Worm (Caenorhabditis elegans) whole organism, young adult: Measurements from ENCODE around the gene rsp-6.

ENCODE experiments used
- B0336.3 ChIP-seq: fragments of 200-800 bp; sonication (Bioruptor generic); IDR thresholded peaks from 2 replicates; pipeline ENCODE4 v1.3.6; 2022; ENCODE audit warnings: missing genetic modification characterization, missing compliant biosample characterization
- C17E4.6 ChIP-seq: fragments of 200-800 bp; sonication (Bioruptor generic); IDR thresholded peaks from 2 replicates; pipeline ENCODE4 v1.3.6; 2022; ENCODE audit warnings: missing genetic modification reagents, missing genetic modification characterization, missing compliant biosample characterization
- D2030.7 ChIP-seq: fragments of 200-800 bp; sonication (Bioruptor generic); IDR thresholded peaks from 2 replicates; pipeline ENCODE4 v1.3.6; 2022; ENCODE audit warnings: missing genetic modification reagents, missing genetic modification characterization, missing compliant biosample characterization
- F57A8.1 ChIP-seq: fragments of 200-800 bp; sonication (Bioruptor generic); optimal IDR thresholded peaks from 2 replicates; lab custom pipeline; 2018; ENCODE audit warnings: mild to moderate bottlenecking, missing genetic modification characterization, moderate library complexity, missing compliant biosample characterization
- F57C9.4 ChIP-seq: sonication (generic microtip); optimal IDR thresholded peaks from 2 replicates; lab custom pipeline; 2017; ENCODE audit warnings: mild to moderate bottlenecking, missing genetic modification characterization, missing compliant biosample characterization
- K12H6.12 ChIP-seq: fragments of 200-800 bp; sonication (Bioruptor generic); optimal IDR thresholded peaks from 2 replicates; lab custom pipeline; 2018; ENCODE audit warnings: mild to moderate bottlenecking, missing genetic modification characterization, missing compliant biosample characterization
- T07F8.4 ChIP-seq: sonication (generic microtip); optimal IDR thresholded peaks from 2 replicates; lab custom pipeline; 2016; ENCODE audit warnings: mild to moderate bottlenecking, missing genetic modification characterization, moderate library complexity, missing compliant biosample characterization
- T26A5.8 ChIP-seq: sonication (generic microtip); optimal IDR thresholded peaks from 2 replicates; lab custom pipeline; 2016; ENCODE audit warnings: missing genetic modification characterization, missing compliant biosample characterization
- Y53G8AR.9 ChIP-seq: fragments of 200-800 bp; sonication (Bioruptor generic); conservative IDR thresholded peaks from 2 replicates; pipeline ENCODE4 v1.3.6; 2022; ENCODE audit warnings: missing genetic modification reagents, missing genetic modification characterization, missing compliant biosample characterization
- akir-1 ChIP-seq: fragments of 200-800 bp; sonication (Bioruptor generic); optimal IDR thresholded peaks from 2 replicates; lab custom pipeline; 2018; ENCODE audit warnings: mild to moderate bottlenecking, missing genetic modification characterization, moderate library complexity, missing compliant biosample characterization
- aptf-3 ChIP-seq: fragments of 200-800 bp; sonication (Bioruptor generic); IDR thresholded peaks from 2 replicates; pipeline ENCODE4 v1.3.6; 2022; ENCODE audit warnings: missing genetic modification characterization, missing compliant biosample characterization
- attf-3 ChIP-seq: fragments of 200-800 bp; sonication (Bioruptor generic); conservative IDR thresholded peaks from 2 replicates; pipeline ENCODE4 v1.3.6; 2022; ENCODE audit warnings: missing genetic modification reagents, missing genetic modification characterization, missing compliant biosample characterization
- bed-1 ChIP-seq: fragments of 200-800 bp; sonication (Bioruptor generic); IDR thresholded peaks from 2 replicates; pipeline ENCODE4 v1.3.6; 2022; ENCODE audit warnings: missing genetic modification reagents, missing genetic modification characterization, missing compliant biosample characterization
- cebp-1 ChIP-seq, 2 experiments: fragments of 200-800 bp in 1 of 2; sonication (Bioruptor generic) in 1 of 2; sonication (generic microtip) in 1 of 2; IDR thresholded peaks in 1 of 2; optimal IDR thresholded peaks in 1 of 2; 2 replicates each; pipeline versions ENCODE4 v1.3.6 to Lab custom; 2017 to 2022; ENCODE audit warnings: missing compliant biosample characterization in 2 of 2, missing genetic modification characterization in 2 of 2, mild to moderate bottlenecking in 1 of 2, missing genetic modification reagents in 1 of 2, moderate library complexity in 1 of 2
- cebp-2 ChIP-seq: fragments of 200-800 bp; sonication (Bioruptor generic); IDR thresholded peaks from 2 replicates; pipeline ENCODE4 v1.3.6; 2022; ENCODE audit warnings: missing genetic modification characterization, missing compliant biosample characterization
- ceh-27 ChIP-seq: fragments of 200-800 bp; sonication (Bioruptor generic); optimal IDR thresholded peaks from 2 replicates; lab custom pipeline; 2018; ENCODE audit warnings: mild to moderate bottlenecking, missing genetic modification characterization, moderate library complexity, missing compliant biosample characterization
- ceh-40 ChIP-seq: fragments of 200-800 bp; sonication (Bioruptor generic); IDR thresholded peaks from 2 replicates; pipeline ENCODE4 v1.3.6; 2022; ENCODE audit warnings: missing genetic modification characterization, missing compliant biosample characterization
- die-1 ChIP-seq: sonication (generic microtip); optimal IDR thresholded peaks from 2 replicates; lab custom pipeline; 2016; ENCODE audit warnings: missing genotype, mild to moderate bottlenecking, missing genetic modification characterization, missing compliant biosample characterization
- dpff-1 ChIP-seq: sonication (generic microtip); optimal IDR thresholded peaks from 2 replicates; lab custom pipeline; 2017; ENCODE audit warnings: mild to moderate bottlenecking, missing genetic modification characterization, missing compliant biosample characterization
- dpl-1 ChIP-seq: fragments of 150-350 bp; optimal IDR thresholded peaks from 2 replicates; lab custom pipeline; 2014; ENCODE audit warnings: missing biosample characterization, missing genetic modification reagents, missing genetic modification characterization
- efl-1 ChIP-seq: fragments of 150-350 bp; optimal IDR thresholded peaks from 2 replicates; lab custom pipeline; 2014; ENCODE audit warnings: missing biosample characterization, missing genetic modification reagents, missing genetic modification characterization
- egrh-3 ChIP-seq: fragments of 200-800 bp; sonication (Bioruptor generic); IDR thresholded peaks from 2 replicates; pipeline ENCODE4 v1.3.6; 2022; ENCODE audit warnings: missing genetic modification reagents, missing genetic modification characterization, missing compliant biosample characterization
- fkh-3 ChIP-seq: sonication (generic microtip); optimal IDR thresholded peaks from 2 replicates; lab custom pipeline; 2016; ENCODE audit warnings: mild to moderate bottlenecking, missing genetic modification characterization, missing compliant biosample characterization
- him-1 ChIP-seq: sonication (generic microtip); optimal IDR thresholded peaks from 2 replicates; lab custom pipeline; 2016; ENCODE audit warnings: missing genotype, missing genetic modification reagents, missing genetic modification characterization, missing compliant biosample characterization
- hrde-1 ChIP-seq: sonication (generic microtip); optimal IDR thresholded peaks from 2 replicates; lab custom pipeline; 2016; ENCODE audit warnings: missing genetic modification characterization, mild to moderate bottlenecking, missing compliant biosample characterization, moderate library complexity, missing genotype, missing genetic modification reagents, borderline replicate concordance
- hsf-1 ChIP-seq: fragments of 200-800 bp; sonication (Bioruptor generic); IDR thresholded peaks from 2 replicates; pipeline ENCODE4 v1.3.6; 2022; ENCODE audit warnings: missing genetic modification reagents, missing genetic modification characterization, missing compliant biosample characterization
- lin-26 ChIP-seq: fragments of 200-800 bp; sonication (Bioruptor generic); IDR thresholded peaks from 2 replicates; pipeline ENCODE4 v1.3.6; 2022; ENCODE audit warnings: missing genetic modification reagents, missing genetic modification characterization, missing compliant biosample characterization
- lin-35 ChIP-seq, 3 experiments: fragments of 150-350 bp in 2 of 3; sonication (generic microtip) in 1 of 3; optimal IDR thresholded peaks; 2 replicates each; lab custom pipeline; 2014 to 2018; ENCODE audit warnings: missing biosample characterization in 3 of 3, missing genetic modification characterization in 3 of 3, missing genetic modification reagents in 3 of 3
- lir-1 ChIP-seq: fragments of 200-800 bp; sonication (Bioruptor generic); conservative IDR thresholded peaks from 2 replicates; pipeline ENCODE4 v1.3.6; 2022; ENCODE audit warnings: missing genetic modification reagents, missing genetic modification characterization, missing compliant biosample characterization
- madf-3 ChIP-seq: fragments of 200-800 bp; sonication (Bioruptor generic); IDR thresholded peaks from 2 replicates; pipeline ENCODE4 v1.3.6; 2022; ENCODE audit warnings: missing genetic modification reagents, missing genetic modification characterization, missing compliant biosample characterization
- madf-6 ChIP-seq: fragments of 200-800 bp; sonication (Bioruptor generic); IDR thresholded peaks from 2 replicates; pipeline ENCODE4 v1.3.6; 2022; ENCODE audit warnings: missing genetic modification reagents, missing genetic modification characterization, missing compliant biosample characterization
- madf-8 ChIP-seq: fragments of 200-800 bp; sonication (Bioruptor generic); conservative IDR thresholded peaks from 2 replicates; pipeline ENCODE4 v1.3.6; 2022; ENCODE audit warnings: missing genetic modification reagents, missing genetic modification characterization, missing compliant biosample characterization
- mel-28 ChIP-seq: sonication (generic microtip); optimal IDR thresholded peaks from 2 replicates; lab custom pipeline; 2016; ENCODE audit warnings: borderline replicate concordance, mild to moderate bottlenecking, missing genetic modification characterization, missing compliant biosample characterization
- nhr-27 ChIP-seq: fragments of 200-800 bp; sonication (Bioruptor generic); optimal IDR thresholded peaks from 2 replicates; lab custom pipeline; 2018; ENCODE audit warnings: mild to moderate bottlenecking, missing genetic modification characterization, moderate library complexity, missing compliant biosample characterization
- snpc-1.3 ChIP-seq: sonication (generic microtip); optimal IDR thresholded peaks from 2 replicates; lab custom pipeline; 2017; ENCODE audit warnings: missing genetic modification characterization, mild to moderate bottlenecking, missing compliant biosample characterization, antibody characterized with exemption, moderate library complexity, missing genotype, missing genetic modification reagents; ENCODE audit not compliant: insufficient read depth
- snpc-3.4 ChIP-seq: sonication (generic microtip); optimal IDR thresholded peaks from 2 replicates; lab custom pipeline; 2017; ENCODE audit warnings: missing genetic modification characterization, mild to moderate bottlenecking, missing compliant biosample characterization, antibody characterized with exemption, moderate library complexity, missing genotype, missing genetic modification reagents
- somi-1 ChIP-seq: fragments of 200-800 bp; sonication (Bioruptor generic); optimal IDR thresholded peaks from 2 replicates; lab custom pipeline; 2018; ENCODE audit warnings: mild to moderate bottlenecking, missing genetic modification characterization, missing compliant biosample characterization
- unc-130 ChIP-seq: sonication (generic microtip); optimal IDR thresholded peaks from 2 replicates; lab custom pipeline; 2016; ENCODE audit warnings: missing genetic modification reagents, missing genetic modification characterization, missing compliant biosample characterization
- unc-62 ChIP-seq: fragments of 150-350 bp; optimal IDR thresholded peaks from 2 replicates; lab custom pipeline; 2014; ENCODE audit warnings: missing biosample characterization, missing genetic modification reagents, missing genetic modification characterization
- ztf-26 ChIP-seq: sonication (generic microtip); optimal IDR thresholded peaks from 2 replicates; lab custom pipeline; 2017; ENCODE audit warnings: missing genetic modification characterization, missing compliant biosample characterization
- ztf-28 ChIP-seq: fragments of 200-800 bp; sonication (Bioruptor generic); IDR thresholded peaks from 2 replicates; pipeline ENCODE4 v1.3.6; 2022; ENCODE audit warnings: missing genetic modification reagents, missing genetic modification characterization, missing compliant biosample characterization

The rsp-6 gene

DNA sequence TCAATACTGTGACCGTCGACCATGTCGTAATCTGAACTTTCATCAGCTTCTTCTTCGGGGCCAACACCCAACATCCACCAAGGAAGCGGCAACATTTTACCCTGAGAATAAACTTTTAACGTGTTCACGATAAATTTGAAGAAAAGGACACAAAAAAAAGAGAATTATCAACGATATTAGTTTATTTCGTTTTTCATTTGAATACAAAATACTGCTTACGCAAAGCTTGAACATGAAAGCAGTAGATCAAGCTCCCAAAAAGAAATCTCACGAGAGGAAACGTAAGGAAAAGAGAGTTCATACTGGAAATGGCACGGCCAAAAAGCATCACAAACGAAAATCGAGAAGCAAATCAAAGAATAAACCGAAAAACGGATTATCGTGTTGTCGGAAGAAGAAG lies 27.3 kb downstream of the rsp-6 start, which contains the start of the genes C46A5.6 and C46A5.1:
Gene C46A5.6 (minus strand): TSS at position 101 of the 400 bp plus-strand sequence.
Gene C46A5.1 (plus strand): TSS at position 184 of the 400 bp plus-strand sequence.
- TF ChIP-seq dpl-1 = no peak
- TF ChIP-seq aptf-3 (GFP tag; lab: Robert Waterston, UW) = no peak
- no peak for TF ChIP-seq die-1 (tag; lab: Kevin White, UChicago)
- TF ChIP-seq hsf-1 (GFP tag; lab: Robert Waterston, UW) = no peak
- TF ChIP-seq T07F8.4 = no peak
- TF ChIP-seq, all 124 proteins: peak for 0

ce11 chrIV:7760117-7760516 lies 30.9 kb downstream of the rsp-6 start, which contains the start of gene del-7:
Gene del-7 (plus strand): TSS chrIV:7760417.
- TF ChIP-seq cebp-1 (GFP tag; IDR thresholded peaks at IDR 0.05; lab: Robert Waterston, UW) = no peak
- TF ChIP-seq cebp-1 (tag; optimal IDR thresholded peaks at IDR 0.05; lab: Kevin White, UChicago) = no peak
- TF ChIP-seq madf-6 (GFP tag; lab: Robert Waterston, UW) = no peak
- TF ChIP-seq ztf-26 (tag; lab: Kevin White, UChicago) = no peak
- TF ChIP-seq T26A5.8 = no peak
- no peak for TF ChIP-seq F57A8.1
- TF ChIP-seq ceh-27 (GFP tag; lab: Kevin White, UChicago) = no peak
- TF ChIP-seq unc-62 = no peak
- no peak for TF ChIP-seq lin-26 (GFP tag; lab: Robert Waterston, UW)
- no peak for TF ChIP-seq attf-3
- TF ChIP-seq lin-35 (GFP tag; optimal IDR thresholded peaks at IDR 0.05; lab: Kevin White, UChicago) = no peak
- TF ChIP-seq him-1 (tag; lab: Kevin White, UChicago) = no peak
- TF ChIP-seq akir-1 (GFP tag; lab: Kevin White, UChicago) = no peak
- no peak for TF ChIP-seq lir-1 (GFP tag; lab: Robert Waterston, UW)
- no peak for TF ChIP-seq K12H6.12
- TF ChIP-seq cebp-2 (GFP tag; lab: Robert Waterston, UW) = no peak
- TF ChIP-seq fkh-3 (tag; lab: Kevin White, UChicago) = no peak
- TF ChIP-seq snpc-3.4 = no peak
- no peak for TF ChIP-seq C17E4.6 (GFP tag; lab: Robert Waterston, UW)
- no peak for TF ChIP-seq unc-130 (GFP tag; lab: Kevin White, UChicago)

DNA sequence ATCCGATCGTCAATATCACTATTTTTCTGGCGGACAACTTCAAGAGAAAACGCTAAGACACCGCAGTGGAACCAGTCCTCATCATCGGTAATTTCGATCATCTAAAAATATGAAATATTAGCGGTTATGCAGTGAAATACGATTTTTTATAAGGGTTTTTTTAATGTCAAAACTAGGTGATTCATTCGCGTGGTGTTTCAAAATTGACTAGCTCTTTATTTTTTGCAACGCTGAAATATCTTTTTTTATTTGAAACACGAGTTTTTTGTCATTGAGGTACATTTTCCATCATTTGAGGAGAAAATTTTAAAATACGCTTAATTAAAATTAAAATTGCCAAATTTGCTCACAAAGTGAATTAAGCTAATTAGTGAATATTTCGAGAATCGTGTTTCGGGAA lies 31.5 kb downstream of the rsp-6 start, which contains the start of gene dsb-3:
Gene dsb-3 (minus strand): TSS at position 101 of the 400 bp plus-strand sequence.
- TF ChIP-seq mel-28 (tag; lab: Kevin White, UChicago) = no peak
- TF ChIP-seq madf-8 (GFP tag; lab: Robert Waterston, UW) = no peak
- no peak for TF ChIP-seq bed-1 (GFP tag; lab: Robert Waterston, UW)
- no peak for TF ChIP-seq nhr-27 (tag; lab: Kevin White, UChicago)
- TF ChIP-seq Y53G8AR.9 (GFP tag; lab: Robert Waterston, UW) = no peak
- TF ChIP-seq egrh-3 = no peak
- TF ChIP-seq efl-1 = no peak
- TF ChIP-seq ztf-28 = no peak
- no peak for TF ChIP-seq snpc-1.3 (tag; lab: Kevin White, UChicago)
- no peak for TF ChIP-seq madf-3 (GFP tag; lab: Robert Waterston, UW)
- no peak for TF ChIP-seq snpc-3.4
- no peak for TF ChIP-seq somi-1 (GFP tag; lab: Kevin White, UChicago)
- TF ChIP-seq hrde-1 (tag; lab: Kevin White, UChicago) = no peak
- no peak for TF ChIP-seq dpff-1 (tag; lab: Kevin White, UChicago)
- no peak for TF ChIP-seq ceh-40
- TF ChIP-seq unc-62 = no peak
- TF ChIP-seq lin-26 (GFP tag; lab: Robert Waterston, UW) = no peak
- TF ChIP-seq F57C9.4 (tag; lab: Kevin White, UChicago) = no peak
- no peak for TF ChIP-seq B0336.3 (GFP tag; lab: Robert Waterston, UW)
- no peak for TF ChIP-seq D2030.7
